Fruit fly (Drosophila melanogaster) whole organism, embryonic: Measurements from ENCODE around the gene Son.
A peak's percentile ranks its signal among the peaks of the same experiment; 100 is the strongest.

Experiments used
- Abd-B ChIP-seq: fragments of 200-800 bp; sonication (Bioruptor generic); optimal IDR thresholded peaks from 2 replicates; lab custom pipeline; 2018; ENCODE audit warnings: missing biosample characterization, mild to moderate bottlenecking, missing genetic modification characterization, moderate library complexity
- CG11695 ChIP-seq: fragments of 200-800 bp; sonication (Bioruptor generic); IDR thresholded peaks from 3 replicates; pipeline ENCODE4 v1.3.6; 2022; ENCODE audit warnings: missing biosample characterization, missing genetic modification characterization
- CG12659 ChIP-seq: fragments of 200-800 bp; sonication (Bioruptor generic); optimal IDR thresholded peaks from 3 replicates; lab custom pipeline; 2017; ENCODE audit warnings: mild to moderate bottlenecking, missing biosample characterization, missing genetic modification reagents, missing genetic modification characterization
- CG13296 ChIP-seq: fragments of 200-800 bp; sonication (Bioruptor generic); optimal IDR thresholded peaks from 3 replicates; lab custom pipeline; 2018; ENCODE audit warnings: missing biosample characterization, mild to moderate bottlenecking, missing genetic modification characterization
- CG13894 ChIP-seq: fragments of 200-800 bp; sonication (Bioruptor generic); optimal IDR thresholded peaks from 3 replicates; lab custom pipeline; 2018; ENCODE audit warnings: missing biosample characterization, mild to moderate bottlenecking, missing genetic modification characterization, moderate library complexity
- CG2120 ChIP-seq: fragments of 200-800 bp; sonication (Bioruptor generic); optimal IDR thresholded peaks from 3 replicates; lab custom pipeline; 2016; ENCODE audit warnings: missing biosample characterization, missing genetic modification characterization
- CG2712 ChIP-seq: fragments of 200-800 bp; optimal IDR thresholded peaks from 3 replicates; lab custom pipeline; 2019; ENCODE audit warnings: missing biosample characterization, mild to moderate bottlenecking, missing genetic modification characterization, moderate library complexity
- CG2875 ChIP-seq: fragments of 200-800 bp; sonication (Bioruptor generic); optimal IDR thresholded peaks from 2 replicates; lab custom pipeline; 2017; ENCODE audit warnings: missing biosample characterization, mild to moderate bottlenecking, missing genetic modification characterization, missing genetic modification reagents
- CG30020 ChIP-seq: fragments of 200-800 bp; optimal IDR thresholded peaks from 2 replicates; lab custom pipeline; 2019; ENCODE audit warnings: missing biosample characterization, mild to moderate bottlenecking, missing genetic modification characterization, moderate library complexity
- CG33213 ChIP-seq: fragments of 200-800 bp; sonication (Bioruptor generic); optimal IDR thresholded peaks from 3 replicates; lab custom pipeline; 2016; ENCODE audit warnings: missing biosample characterization, missing genetic modification characterization
- CG34376 ChIP-seq: fragments of 200-800 bp; sonication (Bioruptor generic); optimal IDR thresholded peaks from 2 replicates; lab custom pipeline; 2018; ENCODE audit warnings: missing biosample characterization, mild to moderate bottlenecking, missing genetic modification characterization
- CG4854 ChIP-seq: fragments of 200-800 bp; sonication (Bioruptor generic); optimal IDR thresholded peaks from 2 replicates; lab custom pipeline; 2016; ENCODE audit warnings: missing biosample characterization, missing genetic modification characterization, inconsistent platforms
- CG6175 ChIP-seq: fragments of 200-800 bp; sonication (Bioruptor generic); IDR thresholded peaks from 3 replicates; pipeline ENCODE4 v1.3.6; 2022; ENCODE audit warnings: missing biosample characterization, missing genetic modification characterization
- CG6765 ChIP-seq: fragments of 200-800 bp; sonication (Bioruptor generic); optimal IDR thresholded peaks from 3 replicates; lab custom pipeline; 2017; ENCODE audit warnings: missing biosample characterization, mild to moderate bottlenecking, missing genetic modification characterization
- CG7357 ChIP-seq: fragments of 200-800 bp; sonication (Bioruptor generic); IDR thresholded peaks from 3 replicates; pipeline ENCODE4 v1.3.6; 2022; ENCODE audit warnings: missing biosample characterization, missing genetic modification characterization
- CG9437 ChIP-seq: fragments of 200-800 bp; sonication (Bioruptor generic); optimal IDR thresholded peaks from 2 replicates; lab custom pipeline; 2018; ENCODE audit warnings: missing biosample characterization, mild to moderate bottlenecking, missing genetic modification characterization
- Camta ChIP-seq: fragments of 200-800 bp; sonication (Bioruptor generic); optimal IDR thresholded peaks from 2 replicates; lab custom pipeline; 2016; ENCODE audit warnings: missing biosample characterization, missing genetic modification characterization
- D19B ChIP-seq: fragments of 200-800 bp; sonication (Bioruptor generic); optimal IDR thresholded peaks from 2 replicates; lab custom pipeline; 2017; ENCODE audit warnings: missing biosample characterization, mild to moderate bottlenecking, missing genetic modification characterization
- Dfd ChIP-seq, 2 experiments: fragments of >200 bp; optimal IDR thresholded peaks; 2 replicates each; lab custom pipeline; 2017; ENCODE audit warnings: missing biosample characterization in 2 of 2, missing genetic modification characterization in 2 of 2
- Ets65A ChIP-seq: fragments of 200-800 bp; sonication (Bioruptor generic); peaks from one replicate; lab custom pipeline; 2016; ENCODE audit warnings: missing biosample characterization, missing genetic modification characterization
- Fer3 ChIP-seq: fragments of 200-800 bp; sonication (Bioruptor generic); optimal IDR thresholded peaks from 2 replicates; lab custom pipeline; 2018; ENCODE audit warnings: missing biosample characterization, mild to moderate bottlenecking, missing genetic modification characterization, moderate library complexity
- Hr39 ChIP-seq: fragments of >200 bp; optimal IDR thresholded peaks from 2 replicates; lab custom pipeline; 2017
- Hr78 ChIP-seq, 2 experiments: fragments of 200-800 bp in 1 of 2; fragments of >200 bp in 1 of 2; sonication (Bioruptor generic) in 1 of 2; optimal IDR thresholded peaks; 2 replicates each; lab custom pipeline; 2017 to 2019; ENCODE audit warnings: missing biosample characterization in 2 of 2, missing genetic modification characterization in 2 of 2, mild to moderate bottlenecking in 1 of 2, moderate library complexity in 1 of 2
- Lhr ChIP-seq: fragments of 200-800 bp; sonication (Bioruptor generic); optimal IDR thresholded peaks from 3 replicates; lab custom pipeline; 2017; ENCODE audit warnings: mild to moderate bottlenecking, missing biosample characterization, missing genetic modification reagents, missing genetic modification characterization
- MTF-1 ChIP-seq: fragments of 200-800 bp; sonication (Bioruptor generic); optimal IDR thresholded peaks from 2 replicates; lab custom pipeline; 2018; ENCODE audit warnings: missing biosample characterization, mild to moderate bottlenecking, missing genetic modification characterization, borderline replicate concordance
- Spps ChIP-seq: fragments of 200-800 bp; sonication (Bioruptor generic); optimal IDR thresholded peaks from 2 replicates; lab custom pipeline; 2018; ENCODE audit warnings: missing biosample characterization, mild to moderate bottlenecking, missing genetic modification characterization
- Xrp1 ChIP-seq: fragments of 200-800 bp; sonication (Bioruptor generic); IDR thresholded peaks from 2 replicates; pipeline ENCODE4 v1.3.6; 2022; ENCODE audit warnings: missing biosample characterization, missing genetic modification characterization
- YL-1 ChIP-seq: fragments of 200-800 bp; sonication (Bioruptor generic); optimal IDR thresholded peaks from 3 replicates; lab custom pipeline; 2017; ENCODE audit warnings: missing biosample characterization, mild to moderate bottlenecking, missing genetic modification characterization
- abd-A ChIP-seq: fragments of 200-800 bp; sonication (Bioruptor generic); optimal IDR thresholded peaks from 3 replicates; lab custom pipeline; 2019; ENCODE audit warnings: missing biosample characterization, mild to moderate bottlenecking, missing genetic modification characterization, moderate library complexity
- aop ChIP-seq: fragments of 200-800 bp; sonication (Bioruptor generic); IDR thresholded peaks from 2 replicates; pipeline ENCODE4 v1.3.6; 2022; ENCODE audit warnings: missing biosample characterization, missing genetic modification characterization
- ci ChIP-seq: fragments of 200-800 bp; sonication (Bioruptor generic); IDR thresholded peaks from 3 replicates; pipeline ENCODE4 v1.3.6; 2022; ENCODE audit warnings: missing biosample characterization, missing genetic modification characterization
- croc ChIP-seq: fragments of 200-800 bp; sonication (Bioruptor generic); conservative IDR thresholded peaks from 3 replicates; pipeline ENCODE4 v1.3.6; 2022; ENCODE audit warnings: missing biosample characterization, missing genetic modification characterization
- eve ChIP-seq, 2 experiments: fragments of >200 bp; optimal IDR thresholded peaks; 2 replicates each; lab custom pipeline; 2017; ENCODE audit warnings: missing biosample characterization in 2 of 2, missing genetic modification characterization in 2 of 2
- exex ChIP-seq: fragments of 200-800 bp; sonication (Bioruptor generic); optimal IDR thresholded peaks from 4 replicates; lab custom pipeline; 2018; ENCODE audit warnings: missing biosample characterization, mild to moderate bottlenecking, missing genetic modification characterization, moderate library complexity
- her ChIP-seq: fragments of 200-800 bp; sonication (Bioruptor generic); optimal IDR thresholded peaks from 2 replicates; lab custom pipeline; 2016; ENCODE audit warnings: missing biosample characterization, missing genetic modification characterization
- insv ChIP-seq, 2 experiments: fragments of 200-800 bp; sonication (Bioruptor generic); optimal IDR thresholded peaks; 3 replicates each; lab custom pipeline; 2016 to 2018; ENCODE audit warnings: missing biosample characterization in 2 of 2, missing genetic modification characterization in 2 of 2
- jing ChIP-seq: fragments of 200-800 bp; sonication (Bioruptor generic); optimal IDR thresholded peaks from 2 replicates; lab custom pipeline; 2018; ENCODE audit warnings: missing biosample characterization, mild to moderate bottlenecking, missing genetic modification characterization
- lola ChIP-seq, 3 experiments: fragments of >200 bp in 2 of 3; fragments of 200-800 bp in 1 of 3; sonication (Bioruptor generic) in 1 of 3; optimal IDR thresholded peaks; 2 replicates each; lab custom pipeline; 2017 to 2019; ENCODE audit warnings: missing biosample characterization in 3 of 3, missing genetic modification characterization in 3 of 3, mild to moderate bottlenecking in 1 of 3, moderate library complexity in 1 of 3
- mirr ChIP-seq: fragments of 200-800 bp; sonication (Bioruptor generic); optimal IDR thresholded peaks from 3 replicates; lab custom pipeline; 2018; ENCODE audit warnings: missing biosample characterization, mild to moderate bottlenecking, missing genetic modification characterization
- sd ChIP-seq: fragments of 200-800 bp; sonication (Bioruptor generic); optimal IDR thresholded peaks from 3 replicates; lab custom pipeline; 2018; ENCODE audit warnings: missing biosample characterization, mild to moderate bottlenecking, missing genetic modification characterization, moderate library complexity
- sens ChIP-seq: fragments of 200-800 bp; sonication (Bioruptor generic); peaks from one replicate; lab custom pipeline; 2016; ENCODE audit warnings: missing biosample characterization, missing genetic modification characterization
- shn ChIP-seq: fragments of 200-800 bp; sonication (Bioruptor generic); optimal IDR thresholded peaks from 3 replicates; lab custom pipeline; 2016; ENCODE audit warnings: missing biosample characterization, missing genetic modification characterization
- slou ChIP-seq: fragments of 200-800 bp; sonication (Bioruptor generic); optimal IDR thresholded peaks from 3 replicates; lab custom pipeline; 2016; ENCODE audit warnings: missing biosample characterization, missing genetic modification characterization
- sob ChIP-seq: fragments of 200-800 bp; sonication (Bioruptor generic); IDR thresholded peaks from 2 replicates; pipeline ENCODE4 v1.3.6; 2022; ENCODE audit warnings: missing biosample characterization, missing genetic modification characterization
- trem ChIP-seq: fragments of 200-800 bp; optimal IDR thresholded peaks from 3 replicates; lab custom pipeline; 2019; ENCODE audit warnings: missing biosample characterization, mild to moderate bottlenecking, missing genetic modification characterization, moderate library complexity
- tup ChIP-seq: fragments of 200-800 bp; sonication (Bioruptor generic); optimal IDR thresholded peaks from 2 replicates; lab custom pipeline; 2016; ENCODE audit warnings: missing biosample characterization, mild to moderate bottlenecking, missing genetic modification characterization, moderate library complexity
- unpg ChIP-seq: fragments of 200-800 bp; sonication (Bioruptor generic); optimal IDR thresholded peaks from 3 replicates; lab custom pipeline; 2018; ENCODE audit warnings: missing biosample characterization, mild to moderate bottlenecking, missing genetic modification characterization, moderate library complexity
- vfl ChIP-seq: fragments of 200-800 bp; sonication (Bioruptor generic); optimal IDR thresholded peaks from 2 replicates; lab custom pipeline; 2016; ENCODE audit warnings: missing biosample characterization, missing genetic modification characterization

Son gene

DNA sequence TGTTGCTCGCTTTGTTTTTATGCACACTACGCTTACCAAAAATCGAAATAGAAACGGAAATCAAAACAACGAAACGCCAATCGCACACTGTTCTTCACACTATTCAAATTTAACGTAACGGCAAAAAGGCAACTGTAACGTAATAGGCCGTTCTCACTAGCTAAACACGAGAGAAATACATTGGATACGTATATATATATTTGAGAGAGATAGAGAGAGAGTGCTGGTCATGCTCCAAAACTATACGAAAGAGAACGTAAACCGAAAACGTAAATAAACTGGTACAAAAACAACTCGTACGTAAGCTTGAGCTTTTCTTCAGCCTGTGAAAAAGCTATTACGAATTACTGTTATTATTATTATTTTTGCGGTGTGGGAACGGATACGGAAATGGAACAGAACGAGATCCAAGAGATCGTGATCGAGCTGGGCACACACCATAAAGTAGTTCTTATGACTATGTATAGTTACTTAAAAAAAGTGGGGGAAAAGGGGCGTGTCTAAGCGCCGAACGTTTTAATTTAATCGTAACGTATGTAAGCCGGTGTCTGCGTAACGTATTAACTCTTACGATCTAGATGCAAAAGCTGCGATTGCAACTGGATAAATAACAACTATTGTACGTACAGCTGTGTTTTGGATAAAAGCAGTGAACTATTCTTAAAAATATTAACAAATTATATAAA, 34.2 kb upstream of the Son start (continued):
- TF ChIP-seq Spps (no peak), vfl (GFP tag; lab: Kevin White, UChicago) (no peak), CG2120 (GFP tag; lab: Kevin White, UChicago) (no peak), Fer3 (tag; lab: Kevin White, UChicago) (no peak), sob (no peak), CG11695 (GFP tag; lab: Robert Waterston, UW) (0 out of 3 replicates have a peak, but pooled peaks have one; percentile 6), Dfd (GFP tag; optimal IDR thresholded peaks at IDR 0.05; lab: Kevin White, UChicago) (peak in 1 of 2 experiments; percentile 9), Ets65A (peak; percentile 36), CG30020 (tag; lab: Kevin White, UChicago) (peak; percentile 78), abd-A (no peak), Lhr (peak; percentile 72), slou (GFP tag; lab: Kevin White, UChicago) (no peak), mirr (no peak), CG12659 (GFP tag; lab: Kevin White, UChicago) (no peak), CG34376 (GFP tag; lab: Kevin White, UChicago) (peak; percentile 6), CG7357 (GFP tag; lab: Robert Waterston, UW) (peak; percentile 84), exex (no peak), CG9437 (GFP tag; lab: Kevin White, UChicago) (peak; percentile 99), CG13296 (GFP tag; lab: Kevin White, UChicago) (peak; percentile 13), CG2712 (tag; lab: Kevin White, UChicago) (no peak), CG33213 (peak; percentile 40), CG6765 (GFP tag; lab: Kevin White, UChicago) (no peak), lola (GFP tag; optimal IDR thresholded peaks at IDR 0.05; lab: Kevin White, UChicago) (peak in 1 of 3 experiments; percentile 78), Xrp1 (GFP tag; lab: Robert Waterston, UW) (no peak), sens (GFP tag; lab: Kevin White, UChicago) (peak; percentile 79), CG6175 (GFP tag; lab: Robert Waterston, UW) (no peak), Hr39 (no peak), jing (GFP tag; lab: Kevin White, UChicago) (no peak), unpg (GFP tag; lab: Kevin White, UChicago) (no peak), CG2875 (no peak), D19B (GFP tag; lab: Kevin White, UChicago) (no peak), her (no peak), eve (GFP tag; optimal IDR thresholded peaks at IDR 0.05; lab: Kevin White, UChicago) (peak in 1 of 2 experiments; percentile 72), croc (GFP tag; lab: Robert Waterston, UW) (no peak), YL-1 (GFP tag; lab: Kevin White, UChicago) (no peak), aop (no peak), Camta (no peak), MTF-1 (GFP tag; lab: Kevin White, UChicago) (no peak), tup (GFP tag; lab: Kevin White, UChicago) (no peak), insv (GFP tag; optimal IDR thresholded peaks at IDR 0.05; lab: Kevin White, UChicago) (no peak), CG4854 (GFP tag; lab: Kevin White, UChicago) (no peak), trem (tag; lab: Kevin White, UChicago) (peak; percentile 3), Hr78 (GFP tag; optimal IDR thresholded peaks at IDR 0.05; lab: Kevin White, UChicago) (no peak), shn (GFP tag; lab: Kevin White, UChicago) (no peak), CG13894 (tag; lab: Kevin White, UChicago) (no peak), ci (peak; percentile 44; the same call in 1 of the 3 replicates), Abd-B (GFP tag; lab: Kevin White, UChicago) (no peak), sd (tag; lab: Kevin White, UChicago) (no peak)
